Fruit fly (Drosophila melanogaster) whole organism, embryonic: ENCODE results near the gene Vps26.

ENCODE experiments used
- Adf1 ChIP-seq: fragments of 200-800 bp; sonication (Bioruptor generic); IDR thresholded peaks from 2 replicates; pipeline ENCODE4 v1.3.6; 2022; ENCODE audit warnings: missing biosample characterization, missing genetic modification characterization
- Atf6 ChIP-seq: fragments of 200-800 bp; sonication (Bioruptor generic); IDR thresholded peaks from 2 replicates; pipeline ENCODE4 v1.3.6; 2022; ENCODE audit warnings: missing biosample characterization, missing genetic modification characterization
- Bgb ChIP-seq: fragments of 200-800 bp; sonication (Bioruptor generic); IDR thresholded peaks from 2 replicates; pipeline ENCODE4 v1.3.6; 2022; ENCODE audit warnings: missing biosample characterization, missing genetic modification characterization; ENCODE audit not compliant: partially characterized antibody
- CG10565 ChIP-seq: fragments of 200-800 bp; sonication (Bioruptor generic); optimal IDR thresholded peaks from 3 replicates; lab custom pipeline; 2016; ENCODE audit warnings: missing biosample characterization, mild to moderate bottlenecking, missing genetic modification characterization
- CG11723 ChIP-seq: fragments of 200-800 bp; sonication (Bioruptor generic); optimal IDR thresholded peaks from 2 replicates; lab custom pipeline; 2017; ENCODE audit warnings: missing biosample characterization, mild to moderate bottlenecking, missing genetic modification characterization
- CG12104 ChIP-seq: fragments of 200-800 bp; sonication (Bioruptor generic); optimal IDR thresholded peaks from 3 replicates; lab custom pipeline; 2016; ENCODE audit warnings: missing biosample characterization, missing genetic modification characterization
- CG12236 ChIP-seq: fragments of 200-800 bp; sonication (Bioruptor generic); optimal IDR thresholded peaks from 2 replicates; lab custom pipeline; 2016; ENCODE audit warnings: missing biosample characterization, missing genetic modification characterization
- CG13287 ChIP-seq: fragments of 200-800 bp; sonication (Bioruptor generic); IDR thresholded peaks from 2 replicates; pipeline ENCODE4 v1.3.6; 2022; ENCODE audit warnings: missing biosample characterization, missing genetic modification characterization; ENCODE audit not compliant: partially characterized antibody
- CG15514 ChIP-seq: fragments of 200-800 bp; sonication (Bioruptor generic); optimal IDR thresholded peaks from 3 replicates; lab custom pipeline; 2017; ENCODE audit warnings: missing biosample characterization, missing genetic modification characterization, mild to moderate bottlenecking, moderate library complexity, missing genetic modification reagents
- CG1602 ChIP-seq: fragments of 200-800 bp; sonication (Bioruptor generic); optimal IDR thresholded peaks from 3 replicates; lab custom pipeline; 2016; ENCODE audit warnings: missing biosample characterization, missing genetic modification characterization
- CG17186 ChIP-seq: fragments of 200-800 bp; sonication (Bioruptor generic); optimal IDR thresholded peaks from 3 replicates; lab custom pipeline; 2017; ENCODE audit warnings: missing biosample characterization, missing genetic modification reagents, missing genetic modification characterization
- CG17802 ChIP-seq: fragments of 200-800 bp; sonication (Bioruptor generic); optimal IDR thresholded peaks from 2 replicates; lab custom pipeline; 2018; ENCODE audit warnings: missing biosample characterization, mild to moderate bottlenecking, missing genetic modification characterization, moderate library complexity
- CG1792 ChIP-seq: fragments of 200-800 bp; sonication (Bioruptor generic); optimal IDR thresholded peaks from 2 replicates; lab custom pipeline; 2016; ENCODE audit warnings: missing biosample characterization, missing genetic modification characterization
- CG18262 ChIP-seq: fragments of 200-800 bp; optimal IDR thresholded peaks from 3 replicates; lab custom pipeline; 2019; ENCODE audit warnings: missing biosample characterization, mild to moderate bottlenecking, missing genetic modification characterization, moderate library complexity
- CG2199 ChIP-seq: fragments of 200-800 bp; sonication (Bioruptor generic); IDR thresholded peaks from 3 replicates; pipeline ENCODE4 v1.3.6; 2022; ENCODE audit warnings: missing biosample characterization, missing genetic modification characterization
- CG30403 ChIP-seq: fragments of 200-800 bp; sonication (Bioruptor generic); optimal IDR thresholded peaks from 3 replicates; lab custom pipeline; 2016; ENCODE audit warnings: missing biosample characterization, missing genetic modification characterization
- CG3281 ChIP-seq: fragments of 200-800 bp; sonication (Bioruptor generic); optimal IDR thresholded peaks from 3 replicates; lab custom pipeline; 2017; ENCODE audit warnings: missing biosample characterization, mild to moderate bottlenecking, missing genetic modification characterization
- CG34224 ChIP-seq: fragments of 200-800 bp; sonication (Bioruptor generic); IDR thresholded peaks from 3 replicates; pipeline ENCODE4 v1.3.6; 2022; ENCODE audit warnings: missing biosample characterization, missing genetic modification characterization; ENCODE audit not compliant: partially characterized antibody
- CG43689 ChIP-seq: fragments of 200-800 bp; sonication (Bioruptor generic); IDR thresholded peaks from 2 replicates; pipeline ENCODE4 v1.3.6; 2022; ENCODE audit warnings: missing biosample characterization, missing genetic modification characterization
- CG4820 ChIP-seq: fragments of 200-800 bp; sonication (Bioruptor generic); optimal IDR thresholded peaks from 3 replicates; lab custom pipeline; 2016; ENCODE audit warnings: missing biosample characterization, missing genetic modification characterization
- CG7372 ChIP-seq: fragments of 200-800 bp; sonication (Bioruptor generic); IDR thresholded peaks from 2 replicates; pipeline ENCODE4 v1.3.6; 2022; ENCODE audit warnings: missing biosample characterization, missing genetic modification characterization
- CG7556 ChIP-seq: fragments of 200-800 bp; sonication (Bioruptor generic); optimal IDR thresholded peaks from 2 replicates; lab custom pipeline; 2017; ENCODE audit warnings: missing biosample characterization, mild to moderate bottlenecking, missing genetic modification characterization
- CG7839 ChIP-seq: fragments of 200-800 bp; sonication (Bioruptor generic); optimal IDR thresholded peaks from 3 replicates; lab custom pipeline; 2018; ENCODE audit warnings: missing biosample characterization, mild to moderate bottlenecking, missing genetic modification characterization, moderate library complexity
- CG8089 ChIP-seq: fragments of 200-800 bp; sonication (Bioruptor generic); optimal IDR thresholded peaks from 3 replicates; lab custom pipeline; 2016; ENCODE audit warnings: missing biosample characterization, missing genetic modification characterization
- CG8290 ChIP-seq, 3 experiments: fragments of 200-800 bp; sonication (Bioruptor generic); optimal IDR thresholded peaks; 2 replicates each; lab custom pipeline; 2016 to 2019; ENCODE audit warnings: missing biosample characterization in 3 of 3, missing genetic modification characterization in 3 of 3, mild to moderate bottlenecking in 2 of 3, moderate library complexity in 1 of 3
- CG9876 ChIP-seq: fragments of 200-800 bp; sonication (Bioruptor generic); optimal IDR thresholded peaks from 2 replicates; lab custom pipeline; 2016; ENCODE audit warnings: missing biosample characterization, missing genetic modification characterization
- Chrac-16 ChIP-seq: fragments of 200-800 bp; sonication (Bioruptor generic); optimal IDR thresholded peaks from 3 replicates; lab custom pipeline; 2016; ENCODE audit warnings: missing biosample characterization, missing genetic modification characterization
- CrebB ChIP-seq: fragments of 200-800 bp; sonication (Bioruptor generic); optimal IDR thresholded peaks from 3 replicates; lab custom pipeline; 2018; ENCODE audit warnings: missing biosample characterization, mild to moderate bottlenecking, missing genetic modification characterization
- Dad ChIP-seq: fragments of 200-800 bp; sonication (Bioruptor generic); optimal IDR thresholded peaks from 3 replicates; lab custom pipeline; 2016; ENCODE audit warnings: missing biosample characterization, missing genetic modification characterization
- Dll ChIP-seq: fragments of 200-800 bp; sonication (Bioruptor generic); IDR thresholded peaks from 4 replicates; pipeline ENCODE4 v1.3.6; 2022; ENCODE audit warnings: missing biosample characterization, missing genetic modification characterization; ENCODE audit not compliant: partially characterized antibody
- Gsc ChIP-seq: fragments of 200-800 bp; sonication (Bioruptor generic); IDR thresholded peaks from 2 replicates; pipeline ENCODE4 v1.3.6; 2022; ENCODE audit warnings: missing biosample characterization, missing genetic modification characterization
- Gug ChIP-seq: fragments of 200-800 bp; sonication (Bioruptor generic); IDR thresholded peaks from 4 replicates; pipeline ENCODE4 v1.3.6; 2022; ENCODE audit warnings: missing biosample characterization, missing genetic modification characterization
- Hr78 ChIP-seq, 2 experiments: fragments of 200-800 bp in 1 of 2; fragments of >200 bp in 1 of 2; sonication (Bioruptor generic) in 1 of 2; optimal IDR thresholded peaks; 2 replicates each; lab custom pipeline; 2017 to 2019; ENCODE audit warnings: missing biosample characterization in 2 of 2, missing genetic modification characterization in 2 of 2, mild to moderate bottlenecking in 1 of 2, moderate library complexity in 1 of 2
- Meics ChIP-seq: fragments of 200-800 bp; sonication (Bioruptor generic); optimal IDR thresholded peaks from 2 replicates; lab custom pipeline; 2017; ENCODE audit warnings: missing biosample characterization, mild to moderate bottlenecking, missing genetic modification characterization
- Sry-δ ChIP-seq: fragments of 200-800 bp; sonication (Bioruptor generic); optimal IDR thresholded peaks from 2 replicates; lab custom pipeline; 2016; ENCODE audit warnings: missing biosample characterization, missing genetic modification characterization
- Usf ChIP-seq: fragments of 200-800 bp; sonication (Bioruptor generic); optimal IDR thresholded peaks from 2 replicates; lab custom pipeline; 2017; ENCODE audit warnings: missing genotype, missing biosample characterization, missing genetic modification characterization
- ap ChIP-seq: fragments of 200-800 bp; sonication (Bioruptor generic); IDR thresholded peaks from 2 replicates; pipeline ENCODE4 v1.3.6; 2022; ENCODE audit warnings: missing biosample characterization, missing genetic modification characterization
- bsh ChIP-seq, 2 experiments: fragments of 200-800 bp; sonication (Bioruptor generic); optimal IDR thresholded peaks; 2 replicates each; lab custom pipeline; 2017 to 2018; ENCODE audit warnings: mild to moderate bottlenecking in 2 of 2, missing biosample characterization in 2 of 2, missing genetic modification characterization in 2 of 2, moderate library complexity in 1 of 2
- cad ChIP-seq: fragments of >200 bp; optimal IDR thresholded peaks from 2 replicates; lab custom pipeline; 2017; ENCODE audit warnings: missing biosample characterization, missing genetic modification characterization
- disco-r ChIP-seq: fragments of 200-800 bp; sonication (Bioruptor generic); optimal IDR thresholded peaks from 2 replicates; lab custom pipeline; 2016; ENCODE audit warnings: missing biosample characterization, missing genetic modification characterization
- eve ChIP-seq, 2 experiments: fragments of >200 bp; optimal IDR thresholded peaks; 2 replicates each; lab custom pipeline; 2017; ENCODE audit warnings: missing biosample characterization in 2 of 2, missing genetic modification characterization in 2 of 2
- hbn ChIP-seq: fragments of 200-800 bp; sonication (Bioruptor generic); IDR thresholded peaks from 2 replicates; pipeline ENCODE4 v1.3.6; 2022; ENCODE audit warnings: missing biosample characterization, missing genetic modification characterization; ENCODE audit not compliant: partially characterized antibody
- lbe ChIP-seq: fragments of 200-800 bp; sonication (Bioruptor generic); optimal IDR thresholded peaks from 2 replicates; lab custom pipeline; 2016; ENCODE audit warnings: missing biosample characterization, mild to moderate bottlenecking, missing genetic modification characterization
- pb ChIP-seq: fragments of 200-800 bp; sonication (Bioruptor generic); optimal IDR thresholded peaks from 3 replicates; lab custom pipeline; 2016; ENCODE audit warnings: missing biosample characterization, missing genetic modification characterization
- row ChIP-seq: fragments of 200-800 bp; sonication (Bioruptor generic); IDR thresholded peaks from 3 replicates; pipeline ENCODE4 v1.3.6; 2022; ENCODE audit warnings: missing biosample characterization, missing genetic modification characterization
- slp2 ChIP-seq: fragments of 200-800 bp; sonication (Bioruptor generic); optimal IDR thresholded peaks from 2 replicates; lab custom pipeline; 2016; ENCODE audit warnings: missing biosample characterization, missing genetic modification characterization
- stwl ChIP-seq: fragments of 200-800 bp; sonication (Bioruptor generic); optimal IDR thresholded peaks from 3 replicates; lab custom pipeline; 2018; ENCODE audit warnings: missing biosample characterization, mild to moderate bottlenecking, missing genetic modification characterization, moderate library complexity
- tx ChIP-seq: fragments of 200-800 bp; sonication (Bioruptor generic); optimal IDR thresholded peaks from 2 replicates; lab custom pipeline; 2016; ENCODE audit warnings: missing biosample characterization, missing genetic modification characterization
- zfh2 ChIP-seq: fragments of 200-800 bp; sonication (Bioruptor generic); optimal IDR thresholded peaks from 2 replicates; lab custom pipeline; 2016; ENCODE audit warnings: missing biosample characterization, missing genetic modification characterization

Vps26 gene

dm6 chrX:1900123-1900818 lies 26.6 kb downstream of the Vps26 start, which contains the start of gene arm (continued):
- no peak for TF ChIP-seq Hr78 (GFP tag; optimal IDR thresholded peaks at IDR 0.05; lab: Kevin White, UChicago)
- TF ChIP-seq CG7372 (GFP tag; lab: Robert Waterston, UW): no peak
- no peak for TF ChIP-seq disco-r (GFP tag; lab: Kevin White, UChicago)
- no peak for TF ChIP-seq cad (GFP tag; lab: Kevin White, UChicago)
- no peak for TF ChIP-seq CG11723
- TF ChIP-seq Gsc (GFP tag; lab: Robert Waterston, UW): no peak
- no peak for TF ChIP-seq CG9876
- no peak for TF ChIP-seq Usf (GFP tag; lab: Kevin White, UChicago)
- no peak for TF ChIP-seq CG8089 (GFP tag; lab: Kevin White, UChicago)
- TF ChIP-seq CG4820 (GFP tag; lab: Kevin White, UChicago): peak; percentile 26
- no peak for TF ChIP-seq Adf1 (GFP tag; lab: Robert Waterston, UW)
- peak; percentile 77 for TF ChIP-seq Sry-δ (GFP tag; lab: Kevin White, UChicago)
- TF ChIP-seq CG17186 (GFP tag; lab: Kevin White, UChicago): peak; percentile 61
- TF ChIP-seq Dad (GFP tag; lab: Kevin White, UChicago): no peak
- no peak for TF ChIP-seq Chrac-16 (GFP tag; lab: Kevin White, UChicago)
- 0 out of 4 replicates have a peak, but pooled peaks have one; percentile 35 for TF ChIP-seq Dll (GFP tag; lab: Robert Waterston, UW)
- TF ChIP-seq row (GFP tag; lab: Robert Waterston, UW): peak; percentile 38; the same call in 2 of the 3 replicates
- TF ChIP-seq CG1602: no peak
- TF ChIP-seq CG1792 (GFP tag; lab: Kevin White, UChicago): no peak
- no peak; the same call in 1 of the 2 replicates for TF ChIP-seq CG13287 (GFP tag; lab: Robert Waterston, UW)
- no peak for TF ChIP-seq CG8290 (GFP tag; optimal IDR thresholded peaks at IDR 0.05; lab: Kevin White, UChicago)
- no peak for TF ChIP-seq CG8290 (tag; optimal IDR thresholded peaks at IDR 0.05; lab: Kevin White, UChicago)
- TF ChIP-seq CG18262 (tag; lab: Kevin White, UChicago): no peak
- no peak for TF ChIP-seq CG7556 (GFP tag; lab: Kevin White, UChicago)
- TF ChIP-seq CG12236: no peak
- TF ChIP-seq ap (GFP tag; lab: Robert Waterston, UW): no peak
- peak; percentile 21 for TF ChIP-seq CG30403 (GFP tag; lab: Kevin White, UChicago)
- TF ChIP-seq bsh (GFP tag; optimal IDR thresholded peaks at IDR 0.05; lab: Kevin White, UChicago): no peak
- no peak for TF ChIP-seq CG2199
- TF ChIP-seq CG43689: no peak
- TF ChIP-seq CG7839: no peak
- no peak for TF ChIP-seq tx
- peak; percentile 11 for TF ChIP-seq CG15514
- no peak for TF ChIP-seq slp2 (GFP tag; lab: Kevin White, UChicago)
- no peak for TF ChIP-seq Atf6 (GFP tag; lab: Robert Waterston, UW)
- TF ChIP-seq CG12104 (GFP tag; lab: Kevin White, UChicago): no peak
- TF ChIP-seq eve (GFP tag; optimal IDR thresholded peaks at IDR 0.05; lab: Kevin White, UChicago): no peak
- no peak for TF ChIP-seq lbe (GFP tag; lab: Kevin White, UChicago)
- no peak for TF ChIP-seq hbn (GFP tag; lab: Robert Waterston, UW)
- TF ChIP-seq CrebB (tag; lab: Kevin White, UChicago): no peak
- no peak for TF ChIP-seq CG10565 (GFP tag; lab: Kevin White, UChicago)
- TF ChIP-seq Meics: no peak
- TF ChIP-seq CG3281 (GFP tag; lab: Kevin White, UChicago): no peak
- TF ChIP-seq pb: no peak
- TF ChIP-seq Bgb (GFP tag; lab: Robert Waterston, UW): no peak
- TF ChIP-seq Gug (GFP tag; lab: Robert Waterston, UW): no peak
- TF ChIP-seq CG17802 (tag; lab: Kevin White, UChicago): peak; percentile 24
- TF ChIP-seq stwl (tag; lab: Kevin White, UChicago): no peak
- TF ChIP-seq CG34224 (GFP tag; lab: Robert Waterston, UW): no peak
- TF ChIP-seq zfh2: peak; percentile 2
